Fruit fly (Drosophila melanogaster) whole organism, embryonic: ENCODE data around the gene kdn.

Source experiments
- Ada2b ChIP-seq: fragments of 200-800 bp; sonication (Bioruptor generic); IDR thresholded peaks from 2 replicates; pipeline ENCODE4 v1.3.6; 2022; ENCODE audit warnings: missing biosample characterization, missing genetic modification characterization
- C15 ChIP-seq: fragments of 200-800 bp; sonication (Bioruptor generic); IDR thresholded peaks from 3 replicates; pipeline ENCODE4 v1.3.6; 2022; ENCODE audit warnings: missing biosample characterization, missing genetic modification characterization
- CG10147 ChIP-seq: fragments of 200-800 bp; sonication (Bioruptor generic); optimal IDR thresholded peaks from 2 replicates; lab custom pipeline; 2019; ENCODE audit warnings: missing biosample characterization, mild to moderate bottlenecking, missing genetic modification characterization, moderate library complexity
- CG1024 ChIP-seq: fragments of 200-800 bp; sonication (Bioruptor generic); IDR thresholded peaks from 2 replicates; pipeline ENCODE4 v1.3.6; 2022; ENCODE audit warnings: missing biosample characterization, missing genetic modification characterization
- CG10321 ChIP-seq: fragments of 200-800 bp; sonication (Bioruptor generic); IDR thresholded peaks from 2 replicates; pipeline ENCODE4 v1.3.6; 2022; ENCODE audit warnings: missing biosample characterization, missing genetic modification characterization
- CG10366 ChIP-seq: fragments of 200-800 bp; sonication (Bioruptor generic); IDR thresholded peaks from 2 replicates; pipeline ENCODE4 v1.3.6; 2022; ENCODE audit warnings: missing biosample characterization, missing genetic modification characterization
- CG10543 ChIP-seq: fragments of 200-800 bp; sonication (Bioruptor generic); optimal IDR thresholded peaks from 3 replicates; lab custom pipeline; 2017; ENCODE audit warnings: missing biosample characterization, mild to moderate bottlenecking, missing genetic modification characterization, moderate library complexity
- CG10654 ChIP-seq: fragments of 200-800 bp; sonication (Bioruptor generic); optimal IDR thresholded peaks from 2 replicates; lab custom pipeline; 2016; ENCODE audit warnings: missing biosample characterization, missing genetic modification characterization
- CG12769 ChIP-seq: fragments of 200-800 bp; sonication (Bioruptor generic); optimal IDR thresholded peaks from 2 replicates; lab custom pipeline; 2019; ENCODE audit warnings: missing biosample characterization, mild to moderate bottlenecking, missing genetic modification characterization, moderate library complexity
- CG14441 ChIP-seq: fragments of 200-800 bp; sonication (Bioruptor generic); IDR thresholded peaks from 2 replicates; pipeline ENCODE4 v1.3.6; 2022; ENCODE audit warnings: missing biosample characterization, missing genetic modification characterization
- CG14965 ChIP-seq: fragments of 200-800 bp; sonication (Bioruptor generic); optimal IDR thresholded peaks from 2 replicates; lab custom pipeline; 2016; ENCODE audit warnings: missing biosample characterization, missing genetic modification characterization, borderline replicate concordance
- CG16815 ChIP-seq: fragments of 200-800 bp; sonication (Bioruptor generic); optimal IDR thresholded peaks from 3 replicates; lab custom pipeline; 2017; ENCODE audit warnings: missing biosample characterization, mild to moderate bottlenecking, missing genetic modification characterization
- CG18011 ChIP-seq: fragments of 200-800 bp; sonication (Bioruptor generic); optimal IDR thresholded peaks from 2 replicates; lab custom pipeline; 2017; ENCODE audit warnings: missing biosample characterization, missing genetic modification characterization, mild to moderate bottlenecking, moderate library complexity, missing genotype
- CG18599 ChIP-seq: fragments of 200-800 bp; sonication (Bioruptor generic); optimal IDR thresholded peaks from 3 replicates; lab custom pipeline; 2017; ENCODE audit warnings: missing biosample characterization, missing genetic modification characterization, mild to moderate bottlenecking, moderate library complexity, missing genetic modification reagents
- CG2875 ChIP-seq: fragments of 200-800 bp; sonication (Bioruptor generic); optimal IDR thresholded peaks from 2 replicates; lab custom pipeline; 2017; ENCODE audit warnings: missing biosample characterization, mild to moderate bottlenecking, missing genetic modification characterization, missing genetic modification reagents
- CG3163 ChIP-seq: fragments of 200-800 bp; sonication (Bioruptor generic); optimal IDR thresholded peaks from 3 replicates; lab custom pipeline; 2016; ENCODE audit warnings: missing biosample characterization, missing genetic modification characterization
- CG34224 ChIP-seq: fragments of 200-800 bp; sonication (Bioruptor generic); IDR thresholded peaks from 3 replicates; pipeline ENCODE4 v1.3.6; 2022; ENCODE audit warnings: missing biosample characterization, missing genetic modification characterization; ENCODE audit not compliant: partially characterized antibody
- CHES-1-like ChIP-seq: fragments of 200-800 bp; sonication (Bioruptor generic); optimal IDR thresholded peaks from 2 replicates; lab custom pipeline; 2016; ENCODE audit warnings: missing biosample characterization, missing genetic modification characterization
- Chrac-16 ChIP-seq: fragments of 200-800 bp; sonication (Bioruptor generic); optimal IDR thresholded peaks from 3 replicates; lab custom pipeline; 2016; ENCODE audit warnings: missing biosample characterization, missing genetic modification characterization
- Dip2 ChIP-seq: fragments of 200-800 bp; sonication (Bioruptor generic); IDR thresholded peaks from 2 replicates; pipeline ENCODE4 v1.3.6; 2022; ENCODE audit warnings: missing biosample characterization, missing genetic modification characterization
- Doc3 ChIP-seq: fragments of 200-800 bp; sonication (Bioruptor generic); IDR thresholded peaks from 3 replicates; pipeline ENCODE4 v1.3.6; 2022; ENCODE audit warnings: missing biosample characterization, missing genetic modification characterization; ENCODE audit not compliant: partially characterized antibody
- ERR ChIP-seq: fragments of 200-800 bp; sonication (Bioruptor generic); optimal IDR thresholded peaks from 2 replicates; lab custom pipeline; 2016; ENCODE audit warnings: missing biosample characterization, missing genetic modification characterization
- Ets65A ChIP-seq: fragments of 200-800 bp; sonication (Bioruptor generic); peaks from one replicate; lab custom pipeline; 2016; ENCODE audit warnings: missing biosample characterization, missing genetic modification characterization
- Gug ChIP-seq: fragments of 200-800 bp; sonication (Bioruptor generic); IDR thresholded peaks from 4 replicates; pipeline ENCODE4 v1.3.6; 2022; ENCODE audit warnings: missing biosample characterization, missing genetic modification characterization
- HLHmδ ChIP-seq: fragments of 200-800 bp; sonication (Bioruptor generic); optimal IDR thresholded peaks from 2 replicates; lab custom pipeline; 2018; ENCODE audit warnings: missing biosample characterization, mild to moderate bottlenecking, missing genetic modification characterization, moderate library complexity
- MTF-1 ChIP-seq: fragments of 200-800 bp; sonication (Bioruptor generic); optimal IDR thresholded peaks from 2 replicates; lab custom pipeline; 2018; ENCODE audit warnings: missing biosample characterization, mild to moderate bottlenecking, missing genetic modification characterization, borderline replicate concordance
- Nf-YA ChIP-seq: fragments of 200-800 bp; sonication (Bioruptor generic); IDR thresholded peaks from 2 replicates; pipeline ENCODE4 v1.3.6; 2022; ENCODE audit warnings: missing biosample characterization, missing genetic modification characterization
- Ptx1 ChIP-seq: fragments of 200-800 bp; sonication (Bioruptor generic); IDR thresholded peaks from 2 replicates; pipeline ENCODE4 v1.3.6; 2022; ENCODE audit warnings: missing biosample characterization, missing genetic modification characterization
- Stat92E ChIP-seq, 3 experiments: fragments of >200 bp in 2 of 3; fragments of 200-800 bp in 1 of 3; sonication (Bioruptor generic) in 1 of 3; optimal IDR thresholded peaks; 2 replicates each; lab custom pipeline; 2017 to 2019; ENCODE audit warnings: missing biosample characterization in 3 of 3, missing genetic modification characterization in 3 of 3, mild to moderate bottlenecking in 1 of 3, moderate library complexity in 1 of 3
- ab ChIP-seq: fragments of 200-800 bp; sonication (Bioruptor generic); optimal IDR thresholded peaks from 2 replicates; lab custom pipeline; 2016; ENCODE audit warnings: missing biosample characterization, missing genetic modification characterization
- caup ChIP-seq: fragments of 200-800 bp; sonication (Bioruptor generic); optimal IDR thresholded peaks from 3 replicates; lab custom pipeline; 2017; ENCODE audit warnings: missing biosample characterization, mild to moderate bottlenecking, missing genetic modification characterization, moderate library complexity; ENCODE audit not compliant: severe bottlenecking
- chif ChIP-seq, 2 experiments: fragments of 200-800 bp; sonication (Bioruptor generic); optimal IDR thresholded peaks; 3 replicates each; lab custom pipeline; 2016; ENCODE audit warnings: missing biosample characterization in 2 of 2, missing genetic modification characterization in 2 of 2
- crc ChIP-seq: fragments of 200-800 bp; sonication (Bioruptor generic); optimal IDR thresholded peaks from 2 replicates; lab custom pipeline; 2016; ENCODE audit warnings: missing biosample characterization, missing genetic modification characterization
- crol ChIP-seq: fragments of 200-800 bp; sonication (Bioruptor generic); IDR thresholded peaks from 2 replicates; pipeline ENCODE4 v1.3.6; 2022; ENCODE audit warnings: missing biosample characterization, missing genetic modification characterization
- dati ChIP-seq: fragments of 200-800 bp; sonication (Bioruptor generic); IDR thresholded peaks from 2 replicates; pipeline ENCODE4 v1.3.6; 2022; ENCODE audit warnings: missing biosample characterization, missing genetic modification characterization
- eve ChIP-seq, 2 experiments: fragments of >200 bp; optimal IDR thresholded peaks; 2 replicates each; lab custom pipeline; 2017; ENCODE audit warnings: missing biosample characterization in 2 of 2, missing genetic modification characterization in 2 of 2
- fru ChIP-seq: fragments of >200 bp; optimal IDR thresholded peaks from 2 replicates; lab custom pipeline; 2017
- gcm ChIP-seq: fragments of 200-800 bp; sonication (Bioruptor generic); optimal IDR thresholded peaks from 2 replicates; lab custom pipeline; 2019; ENCODE audit warnings: missing biosample characterization, mild to moderate bottlenecking, missing genetic modification characterization, moderate library complexity
- h ChIP-seq: fragments of >200 bp; optimal IDR thresholded peaks from 2 replicates; lab custom pipeline; 2017
- hth ChIP-seq: fragments of >200 bp; optimal IDR thresholded peaks from 2 replicates; lab custom pipeline; 2017; ENCODE audit warnings: inconsistent platforms
- mirr ChIP-seq: fragments of 200-800 bp; sonication (Bioruptor generic); optimal IDR thresholded peaks from 3 replicates; lab custom pipeline; 2018; ENCODE audit warnings: missing biosample characterization, mild to moderate bottlenecking, missing genetic modification characterization
- prd ChIP-seq, 3 experiments: fragments of >200 bp in 2 of 3; fragments of 200-800 bp in 1 of 3; sonication (Bioruptor generic) in 1 of 3; optimal IDR thresholded peaks in 2 of 3; IDR thresholded peaks in 1 of 3; 2 replicates in 2 of 3; 3 replicates in 1 of 3; pipeline versions ENCODE4 v1.3.6 to Lab custom; 2017 to 2022; ENCODE audit warnings: missing biosample characterization in 1 of 3, missing genetic modification characterization in 1 of 3
- seq ChIP-seq: fragments of 200-800 bp; sonication (Bioruptor generic); IDR thresholded peaks from 2 replicates; pipeline ENCODE4 v1.3.6; 2022; ENCODE audit warnings: missing biosample characterization, missing genetic modification characterization
- so ChIP-seq: fragments of 200-800 bp; sonication (Bioruptor generic); IDR thresholded peaks from 3 replicates; pipeline ENCODE4 v1.3.6; 2022; ENCODE audit warnings: missing biosample characterization, missing genetic modification characterization
- ttk ChIP-seq: fragments of 200-800 bp; sonication (Bioruptor generic); IDR thresholded peaks from 2 replicates; pipeline ENCODE4 v2.1.2; 2022; ENCODE audit warnings: missing biosample characterization, missing genetic modification characterization
- tup ChIP-seq: fragments of 200-800 bp; sonication (Bioruptor generic); optimal IDR thresholded peaks from 2 replicates; lab custom pipeline; 2016; ENCODE audit warnings: missing biosample characterization, mild to moderate bottlenecking, missing genetic modification characterization, moderate library complexity
- wdn ChIP-seq: fragments of 200-800 bp; sonication (Bioruptor generic); IDR thresholded peaks from 2 replicates; pipeline ENCODE4 v1.3.6; 2022; ENCODE audit warnings: missing biosample characterization, missing genetic modification characterization
- zf30C ChIP-seq: fragments of 200-800 bp; sonication (Bioruptor generic); optimal IDR thresholded peaks from 3 replicates; lab custom pipeline; 2018; ENCODE audit warnings: missing biosample characterization, mild to moderate bottlenecking, missing genetic modification characterization
- zfh2 ChIP-seq: fragments of 200-800 bp; sonication (Bioruptor generic); optimal IDR thresholded peaks from 2 replicates; lab custom pipeline; 2016; ENCODE audit warnings: missing biosample characterization, missing genetic modification characterization

kdn gene

dm6 chrX:6343786-6344537, 6.5 kb upstream of the kdn start (continued):
- TF ChIP-seq crc = no peak
- TF ChIP-seq Nf-YA = 0 out of 2 replicates have a peak, but pooled peaks have one; percentile 50
- peak; percentile 2 for TF ChIP-seq CG18599
- peak; percentile 65; the same call in 1 of the 2 replicates for TF ChIP-seq ttk
- TF ChIP-seq CG3163 (GFP tag; lab: Kevin White, UChicago) = peak; percentile 31
- peak; percentile 13 for TF ChIP-seq Ets65A (GFP tag; lab: Kevin White, UChicago)
- no peak; the same call in 3 of the 4 replicates for TF ChIP-seq Gug (GFP tag; lab: Robert Waterston, UW)
- no peak for TF ChIP-seq CG10543 (GFP tag; lab: Kevin White, UChicago)
- 0 out of 3 replicates have a peak, but pooled peaks have one; percentile 64 for TF ChIP-seq so (GFP tag; lab: Robert Waterston, UW)
- TF ChIP-seq CG10654 = no peak
- TF ChIP-seq zfh2 (GFP tag; lab: Kevin White, UChicago) = no peak
- no peak for TF ChIP-seq Chrac-16 (GFP tag; lab: Kevin White, UChicago)
- TF ChIP-seq mirr (GFP tag; lab: Kevin White, UChicago) = no peak
- no peak for TF ChIP-seq CG34224
- TF ChIP-seq chif (GFP tag; optimal IDR thresholded peaks at IDR 0.05; lab: Kevin White, UChicago) = no peak
- TF ChIP-seq HLHmδ = no peak
- no peak for TF ChIP-seq CHES-1-like (GFP tag; lab: Kevin White, UChicago)
- no peak for TF ChIP-seq dati (GFP tag; lab: Robert Waterston, UW)
- TF ChIP-seq CG16815 = no peak
- TF ChIP-seq hth (lab: Kevin White, UChicago) = no peak
- TF ChIP-seq Doc3 (GFP tag; lab: Robert Waterston, UW) = no peak
- TF ChIP-seq CG14965 (GFP tag; lab: Kevin White, UChicago) = no peak
- no peak for TF ChIP-seq caup (GFP tag; lab: Kevin White, UChicago)
- TF ChIP-seq h (lab: Kevin White, UChicago) = no peak
- no peak for TF ChIP-seq prd (optimal IDR thresholded peaks at IDR 0.05; lab: Kevin White, UChicago)
- peak; percentile 70; the same call in 2 of the 3 replicates for TF ChIP-seq prd (GFP tag; IDR thresholded peaks at IDR 0.05; lab: Robert Waterston, UW)
- no peak for TF ChIP-seq Dip2 (GFP tag; lab: Robert Waterston, UW)
- TF ChIP-seq ERR (GFP tag; lab: Kevin White, UChicago) = no peak
- no peak for TF ChIP-seq zf30C (GFP tag; lab: Kevin White, UChicago)
- TF ChIP-seq C15 (GFP tag; lab: Robert Waterston, UW) = no peak
- no peak for TF ChIP-seq seq (GFP tag; lab: Robert Waterston, UW)
- no peak for TF ChIP-seq eve (GFP tag; optimal IDR thresholded peaks at IDR 0.05; lab: Kevin White, UChicago)
- peak; percentile 61 for TF ChIP-seq CG10366 (GFP tag; lab: Robert Waterston, UW)
- TF ChIP-seq CG2875 (GFP tag; lab: Kevin White, UChicago) = peak; percentile 11
- no peak for TF ChIP-seq gcm (GFP tag; lab: Kevin White, UChicago)
- 0 out of 2 replicates have a peak, but pooled peaks have one; percentile 19 for TF ChIP-seq CG10321 (GFP tag; lab: Robert Waterston, UW)
- TF ChIP-seq ab (GFP tag; lab: Kevin White, UChicago) = no peak
- TF ChIP-seq wdn (GFP tag; lab: Robert Waterston, UW) = no peak
- TF ChIP-seq CG18011 = no peak
- peak; percentile 90 for TF ChIP-seq crol (GFP tag; lab: Robert Waterston, UW)
- no peak for TF ChIP-seq CG10147 (GFP tag; lab: Kevin White, UChicago)
- peak; percentile 78 for TF ChIP-seq Ptx1
- TF ChIP-seq CG1024 (GFP tag; lab: Robert Waterston, UW) = no peak
- no peak for TF ChIP-seq fru (lab: Kevin White, UChicago)
- TF ChIP-seq Stat92E (GFP tag; optimal IDR thresholded peaks at IDR 0.05; lab: Kevin White, UChicago) = no peak
- peak; percentile 25; the same call in 1 of the 2 replicates for TF ChIP-seq Ada2b (GFP tag; lab: Robert Waterston, UW)
- peak; percentile 11 for TF ChIP-seq MTF-1 (GFP tag; lab: Kevin White, UChicago)
- TF ChIP-seq tup (GFP tag; lab: Kevin White, UChicago) = peak; percentile 13
- TF ChIP-seq CG12769 (tag; lab: Kevin White, UChicago) = no peak
- TF ChIP-seq CG14441 (GFP tag; lab: Robert Waterston, UW) = peak; percentile 63; the same call in 1 of the 2 replicates
